Worm (Caenorhabditis elegans): ENCODE results near the gene Y37E11B.1.

Gene Y37E11B.1

DNA sequence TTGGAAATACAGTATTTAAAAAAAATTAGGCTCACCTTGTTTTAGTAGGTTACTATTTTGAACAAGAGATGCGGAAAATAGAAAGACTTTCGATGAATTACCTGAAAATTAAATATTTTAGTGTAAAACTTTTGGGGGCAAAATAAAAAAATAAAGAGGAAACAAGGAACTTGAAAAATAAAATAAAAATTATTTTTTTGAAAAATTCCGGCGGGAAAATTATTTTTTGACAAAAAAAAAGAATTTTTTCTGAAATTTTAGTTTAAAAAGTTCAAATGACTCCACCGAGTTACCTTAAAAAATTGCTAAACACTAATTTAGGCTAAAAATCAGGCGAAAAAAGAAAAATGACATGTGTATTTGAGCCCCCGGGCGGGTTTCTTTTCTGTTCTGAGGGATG lies 45.2 kb downstream of the Y37E11B.1 start, which contains the start of the genes cha-1 and unc-17:
cha-1 (minus strand) TSS at position 101 of the 400 bp plus-strand sequence.
unc-17 (minus strand) TSS at position 103 of the 400 bp plus-strand sequence.
- no peak for TF ChIP-seq hlh-17 (GFP tag; optimal IDR thresholded peaks at IDR 0.05; ENCODE audit: borderline replicate concordance)
- TF ChIP-seq ces-1 (GFP tag; optimal IDR thresholded peaks at IDR 0.05) = no peak
- TF ChIP-seq blmp-1 (tag; optimal IDR thresholded peaks at IDR 0.05) = no peak
- TF ChIP-seq mdl-1 (tag; optimal IDR thresholded peaks at IDR 0.05) = no peak
- TF ChIP-seq jun-1 (tag; optimal IDR thresholded peaks at IDR 0.05) = no peak
- no peak for TF ChIP-seq lin-35 (GFP tag; optimal IDR thresholded peaks at IDR 0.05)
- no peak for TF ChIP-seq grh-1 (GFP tag; IDR thresholded peaks at IDR 0.05)
- TF ChIP-seq vab-15 (tag; optimal IDR thresholded peaks at IDR 0.05) = no peak
- no peak for TF ChIP-seq alr-1 (tag; optimal IDR thresholded peaks at IDR 0.05; ENCODE audit: borderline replicate concordance)
- TF ChIP-seq efl-3 (GFP tag; optimal IDR thresholded peaks at IDR 0.05) = no peak
- no peak for TF ChIP-seq fos-1 (tag; optimal IDR thresholded peaks at IDR 0.05)
- no peak for TF ChIP-seq mep-1 (tag; optimal IDR thresholded peaks at IDR 0.05)

DNA sequence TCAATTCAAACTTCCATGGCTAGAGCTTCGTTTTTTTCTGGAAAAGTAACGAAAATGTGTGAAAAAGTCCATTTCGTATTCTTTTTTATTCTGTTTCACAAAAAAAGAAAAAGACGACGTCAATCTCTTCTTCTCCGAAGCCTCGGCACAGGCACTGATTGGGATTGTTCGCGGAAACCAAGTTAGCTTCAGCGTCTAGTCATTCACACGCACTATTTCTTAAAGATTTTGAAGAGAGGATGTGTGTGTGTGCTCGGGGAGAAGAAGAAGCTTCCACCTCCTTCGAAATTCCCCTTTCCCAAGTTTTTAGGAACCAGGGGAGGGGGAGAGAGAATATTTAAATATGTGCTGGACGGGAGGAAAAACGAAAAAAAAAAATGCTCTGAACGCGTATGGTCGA lies 47.0 kb downstream of the Y37E11B.1 start:
- TF ChIP-seq unc-130 (tag; optimal IDR thresholded peaks at IDR 0.05) (no peak), hlh-4 (tag; optimal IDR thresholded peaks at IDR 0.05) (no peak), unc-62 (GFP tag; optimal IDR thresholded peaks at IDR 0.05) (no peak), nhr-237 (tag; optimal IDR thresholded peaks at IDR 0.05) (no peak), sptf-1 (tag; optimal IDR thresholded peaks at IDR 0.05) (no peak), efl-3 (GFP tag; optimal IDR thresholded peaks at IDR 0.05) (no peak), efl-1 (optimal IDR thresholded peaks at IDR 0.05) (no peak), efl-1 (GFP tag; optimal IDR thresholded peaks at IDR 0.05 in 1 of 2) (no peak), zag-1 (tag; optimal IDR thresholded peaks at IDR 0.05) (no peak), dsc-1 (tag; optimal IDR thresholded peaks at IDR 0.05) (no peak), ceh-88 (GFP tag; IDR thresholded peaks at IDR 0.05) (no peak), pax-3 (tag; optimal IDR thresholded peaks at IDR 0.05) (no peak), tlp-1 (tag; optimal IDR thresholded peaks at IDR 0.05) (no peak), lsy-2 (tag; optimal IDR thresholded peaks at IDR 0.05) (no peak), mdl-1 (tag; optimal IDR thresholded peaks at IDR 0.05) (no peak), nhr-85 (tag) (no peak), rnt-1 (tag; optimal IDR thresholded peaks at IDR 0.05) (no peak), C16A3.4 (tag; optimal IDR thresholded peaks at IDR 0.05) (no peak), fkh-10 (GFP tag; optimal IDR thresholded peaks at IDR 0.05) (peak; percentile 73), sup-37 (GFP tag; optimal IDR thresholded peaks at IDR 0.05) (no peak), lin-35 (GFP tag; optimal IDR thresholded peaks at IDR 0.05) (no peak), ets-5 (GFP tag; IDR thresholded peaks at IDR 0.05) (no peak), snu-23 (GFP tag; optimal IDR thresholded peaks at IDR 0.05) (no peak), nhr-47 (tag; optimal IDR thresholded peaks at IDR 0.05) (no peak), lin-14 (GFP tag; optimal IDR thresholded peaks at IDR 0.05) (peak; percentile 76), ces-1 (GFP tag; optimal IDR thresholded peaks at IDR 0.05) (peak; percentile 51), nhr-77 (tag; optimal IDR thresholded peaks at IDR 0.05) (no peak)

DNA sequence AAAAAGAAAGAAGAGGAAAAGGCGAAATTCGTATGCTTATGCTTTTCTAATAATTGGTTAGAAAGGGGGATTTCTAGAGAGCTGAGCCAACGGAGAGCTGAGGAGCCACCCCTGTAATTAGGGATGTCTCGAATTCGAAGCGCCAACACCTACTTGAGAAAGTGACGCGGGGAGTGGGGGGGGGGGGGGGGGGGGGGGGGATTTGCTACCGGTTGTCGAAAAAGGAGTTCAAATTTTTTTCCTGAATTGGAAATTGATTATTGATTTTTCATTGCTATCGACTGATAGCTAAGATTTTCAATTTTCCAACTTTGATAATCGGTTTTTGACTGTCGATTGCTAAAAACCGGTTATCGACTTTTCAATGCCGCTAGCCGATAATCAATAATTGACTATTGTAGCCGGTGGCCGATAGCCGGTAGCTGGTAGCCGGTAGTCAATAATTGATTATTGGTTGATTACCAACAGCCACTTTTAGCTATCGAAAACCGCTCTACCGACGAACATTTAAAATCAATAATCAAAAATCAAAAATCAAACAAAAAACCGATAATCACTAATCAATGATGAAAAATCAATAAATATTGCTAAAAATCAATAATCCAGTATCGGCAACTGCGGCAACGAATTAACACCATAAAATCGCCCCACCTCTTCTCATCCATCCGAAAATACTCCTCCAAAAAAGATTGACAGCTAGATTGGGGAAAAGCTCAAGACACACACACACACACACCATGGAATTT lies 49.6 kb downstream of the Y37E11B.1 start:
- TF ChIP-seq efl-1 (optimal IDR thresholded peaks at IDR 0.05) = no peak
- TF ChIP-seq efl-1 (GFP tag; optimal IDR thresholded peaks at IDR 0.05 in 1 of 2) = peak in 1 of 2 experiments; percentile 35
- no peak for TF ChIP-seq nhr-19 (GFP tag; conservative IDR thresholded peaks at IDR 0.05)

All from whole organism, L1 larva.